Fruit fly (Drosophila melanogaster) whole organism, prepupa: ENCODE measurements around the gene cmet.
A peak's percentile ranks its signal among the peaks of the same experiment; 100 is the strongest.

Experiments
- CG10631 ChIP-seq: fragments of 200-800 bp; sonication (Bioruptor generic); optimal IDR thresholded peaks from 2 replicates; lab custom pipeline; 2016; ENCODE audit warnings: missing biosample characterization, missing genetic modification characterization
- CG11294 ChIP-seq: fragments of 200-800 bp; sonication (Bioruptor generic); IDR thresholded peaks from 2 replicates; pipeline ENCODE4 v1.3.6; 2022; ENCODE audit warnings: missing biosample characterization, missing genetic modification characterization
- CG11762 ChIP-seq: fragments of 200-800 bp; sonication (Bioruptor generic); optimal IDR thresholded peaks from 3 replicates; lab custom pipeline; 2016; ENCODE audit warnings: missing biosample characterization, missing genetic modification characterization; ENCODE audit not compliant: insufficient read depth
- CG11902 ChIP-seq: fragments of 200-800 bp; sonication (Bioruptor generic); optimal IDR thresholded peaks from 3 replicates; lab custom pipeline; 2016; ENCODE audit warnings: missing biosample characterization, missing genetic modification characterization
- CG34406 ChIP-seq: fragments of 200-800 bp; sonication (Bioruptor generic); optimal IDR thresholded peaks from 3 replicates; lab custom pipeline; 2016; ENCODE audit warnings: missing biosample characterization, missing genetic modification characterization
- CG4318 ChIP-seq: fragments of 200-800 bp; sonication (Bioruptor generic); optimal IDR thresholded peaks from 3 replicates; lab custom pipeline; 2017; ENCODE audit warnings: missing biosample characterization, mild to moderate bottlenecking, missing genetic modification characterization
- CG6163 ChIP-seq: fragments of 200-800 bp; sonication (Bioruptor generic); IDR thresholded peaks from 3 replicates; pipeline ENCODE4 v1.3.6; 2022; ENCODE audit warnings: missing biosample characterization, missing genetic modification characterization
- CG6276 ChIP-seq: fragments of 200-800 bp; sonication (Bioruptor generic); optimal IDR thresholded peaks from 2 replicates; lab custom pipeline; 2017; ENCODE audit warnings: missing biosample characterization, mild to moderate bottlenecking, missing genetic modification characterization
- CG6854 ChIP-seq: fragments of 200-800 bp; sonication (Bioruptor generic); optimal IDR thresholded peaks from 2 replicates; lab custom pipeline; 2017; ENCODE audit warnings: missing biosample characterization, mild to moderate bottlenecking, missing genetic modification characterization
- CG8119 ChIP-seq: fragments of 200-800 bp; sonication (Bioruptor generic); IDR thresholded peaks from 3 replicates; pipeline ENCODE4 v1.3.6; 2022; ENCODE audit warnings: missing biosample characterization, missing genetic modification characterization
- CG8319 ChIP-seq: fragments of 200-800 bp; sonication (Bioruptor generic); optimal IDR thresholded peaks from 3 replicates; lab custom pipeline; 2016; ENCODE audit warnings: missing biosample characterization, missing genetic modification characterization
- Eip75B ChIP-seq: fragments of 200-800 bp; sonication (Bioruptor generic); optimal IDR thresholded peaks from 3 replicates; lab custom pipeline; 2016; ENCODE audit warnings: missing biosample characterization, missing genetic modification characterization
- Ets21C ChIP-seq: fragments of 200-800 bp; sonication (Bioruptor generic); optimal IDR thresholded peaks from 3 replicates; lab custom pipeline; 2016; ENCODE audit warnings: missing biosample characterization, missing genetic modification characterization
- Ets96B ChIP-seq: fragments of 200-800 bp; optimal IDR thresholded peaks from 2 replicates; lab custom pipeline; 2019; ENCODE audit warnings: missing biosample characterization, mild to moderate bottlenecking, missing genetic modification characterization, moderate library complexity
- OdsH ChIP-seq: fragments of 200-800 bp; sonication (Bioruptor generic); optimal IDR thresholded peaks from 3 replicates; lab custom pipeline; 2016; ENCODE audit warnings: missing biosample characterization, missing genetic modification characterization
- Sox14 ChIP-seq: fragments of 200-800 bp; sonication (Bioruptor generic); optimal IDR thresholded peaks from 3 replicates; lab custom pipeline; 2016; ENCODE audit warnings: missing biosample characterization, missing genetic modification characterization
- acj6 ChIP-seq: fragments of 200-800 bp; sonication (Bioruptor generic); optimal IDR thresholded peaks from 3 replicates; lab custom pipeline; 2016; ENCODE audit warnings: missing biosample characterization, missing genetic modification characterization
- eg ChIP-seq: fragments of 200-800 bp; sonication (Bioruptor generic); IDR thresholded peaks from 3 replicates; pipeline ENCODE4 v1.3.6; 2022; ENCODE audit warnings: missing biosample characterization, missing genetic modification characterization
- fd59A ChIP-seq: fragments of 200-800 bp; sonication (Bioruptor generic); optimal IDR thresholded peaks from 2 replicates; lab custom pipeline; 2017; ENCODE audit warnings: missing biosample characterization, mild to moderate bottlenecking, missing genetic modification characterization, missing genetic modification reagents
- fd85E ChIP-seq: fragments of 200-800 bp; sonication (Bioruptor generic); optimal IDR thresholded peaks from 3 replicates; lab custom pipeline; 2016; ENCODE audit warnings: missing biosample characterization, missing genetic modification characterization
- fkh ChIP-seq: fragments of 200-800 bp; sonication (Bioruptor generic); optimal IDR thresholded peaks from 3 replicates; lab custom pipeline; 2017; ENCODE audit warnings: missing biosample characterization, mild to moderate bottlenecking, missing genetic modification characterization, moderate library complexity
- lz ChIP-seq: fragments of 200-800 bp; sonication (Bioruptor generic); optimal IDR thresholded peaks from 3 replicates; lab custom pipeline; 2016; ENCODE audit warnings: missing biosample characterization, missing genetic modification characterization
- pdm3 ChIP-seq: fragments of 200-800 bp; sonication (Bioruptor generic); optimal IDR thresholded peaks from 3 replicates; lab custom pipeline; 2016; ENCODE audit warnings: missing biosample characterization, missing genetic modification characterization
- ss ChIP-seq, 2 experiments: fragments of 200-800 bp; sonication (Bioruptor generic); optimal IDR thresholded peaks; 2 replicates in 1 of 2; 3 replicates in 1 of 2; lab custom pipeline; 2017 to 2018; ENCODE audit warnings: mild to moderate bottlenecking in 2 of 2, missing biosample characterization in 2 of 2, missing genetic modification characterization in 2 of 2, moderate library complexity in 1 of 2
- svp ChIP-seq: fragments of 200-800 bp; sonication (Bioruptor generic); peaks from one replicate; lab custom pipeline; 2016; ENCODE audit warnings: missing biosample characterization, missing genetic modification characterization

The cmet gene

DNA sequence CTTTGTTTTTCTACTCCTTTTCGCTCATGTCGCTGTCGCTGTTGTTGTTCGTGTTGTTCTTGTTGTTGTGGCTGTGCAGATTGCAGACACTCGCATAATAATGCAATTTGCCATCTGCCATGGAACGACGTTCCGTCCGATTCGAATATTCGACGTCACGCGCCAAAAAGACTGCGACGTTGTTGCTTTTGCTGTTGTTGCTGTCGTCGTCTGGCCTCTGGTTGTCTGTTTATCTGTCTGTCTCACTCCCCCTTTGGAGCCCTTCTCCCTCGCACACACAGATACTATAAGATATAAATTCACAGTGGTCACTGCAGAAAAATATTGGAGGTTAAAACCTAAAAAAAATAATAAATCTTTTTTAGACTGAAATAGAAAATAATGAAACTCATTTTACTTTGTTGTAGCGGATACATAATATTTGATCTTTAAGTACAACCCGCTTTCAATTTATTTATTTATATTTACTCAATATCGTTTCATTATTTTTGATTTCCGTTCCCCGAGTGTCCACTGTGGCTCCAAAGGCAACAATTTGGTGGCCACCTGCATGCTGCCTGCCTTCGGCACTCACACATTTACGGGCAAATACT, 49.3 kb downstream of the cmet start (continued):
- TF ChIP-seq CG34406 (GFP tag; lab: Kevin White, UChicago) (peak; percentile 86), lz (GFP tag; lab: Kevin White, UChicago) (peak; percentile 81), CG4318 (GFP tag; lab: Kevin White, UChicago) (peak; percentile 71), CG10631 (GFP tag; lab: Kevin White, UChicago) (peak; percentile 87), Eip75B (GFP tag; lab: Kevin White, UChicago) (peak; percentile 85), ss (GFP tag; optimal IDR thresholded peaks at IDR 0.05; lab: Kevin White, UChicago) (peak; percentile 81), CG8119 (GFP tag; lab: Robert Waterston, UW) (peak; percentile 86), Ets96B (tag; lab: Kevin White, UChicago) (peak; percentile 88), acj6 (peak; percentile 86), CG11902 (peak; percentile 71), CG6163 (GFP tag; lab: Robert Waterston, UW) (peak; percentile 71; the same call in 2 of the 3 replicates), Sox14 (GFP tag; lab: Kevin White, UChicago) (peak; percentile 83), eg (GFP tag; lab: Robert Waterston, UW) (peak; percentile 67; the same call in 2 of the 3 replicates), fd85E (GFP tag; lab: Kevin White, UChicago) (peak; percentile 47), svp (GFP tag; lab: Kevin White, UChicago) (peak; percentile 93), fd59A (peak; percentile 76), fkh (no peak), CG6854 (peak; percentile 46), pdm3 (GFP tag; lab: Kevin White, UChicago) (peak; percentile 87), OdsH (GFP tag; lab: Kevin White, UChicago) (peak; percentile 85), Ets21C (GFP tag; lab: Kevin White, UChicago) (peak; percentile 68), CG8319 (peak; percentile 72), CG11294 (GFP tag; lab: Robert Waterston, UW) (peak; percentile 63), CG11762 (GFP tag; lab: Kevin White, UChicago) (peak; percentile 70)

DNA sequence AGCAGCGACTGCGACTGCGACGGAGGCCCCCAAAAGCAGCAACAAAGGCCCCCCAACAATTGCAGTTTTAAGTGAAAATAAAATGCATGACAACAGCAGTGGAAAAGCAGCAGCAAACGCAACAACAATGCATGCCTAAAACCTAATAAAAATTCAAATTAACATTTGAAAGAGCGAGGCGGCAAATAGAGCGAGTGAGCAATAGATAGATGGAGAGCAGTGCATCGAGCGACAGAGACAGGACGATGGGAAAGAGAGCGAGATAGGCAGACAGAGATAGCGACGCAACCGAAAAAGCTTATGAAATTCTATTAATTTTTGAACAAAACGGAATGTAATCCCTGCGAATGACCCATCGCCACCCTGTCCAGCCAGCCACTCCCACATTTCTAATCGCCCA, 49.9 kb downstream of the cmet start:
- TF ChIP-seq CG6276 (GFP tag; lab: Kevin White, UChicago): peak; percentile 23
- no peak for TF ChIP-seq Ets96B (tag; lab: Kevin White, UChicago)
